Fruit fly (Drosophila melanogaster) whole organism, adult: ENCODE measurements around the gene Spn85F.

Experiments
- CG12768 ChIP-seq: fragments of 200-800 bp; sonication (Bioruptor generic); optimal IDR thresholded peaks from 2 replicates; lab custom pipeline; 2017; ENCODE audit warnings: missing biosample characterization, missing genetic modification characterization, mild to moderate bottlenecking, moderate library complexity, missing genetic modification reagents
- CG14711 ChIP-seq: fragments of 200-800 bp; sonication (Bioruptor generic); optimal IDR thresholded peaks from 2 replicates; lab custom pipeline; 2018; ENCODE audit warnings: missing biosample characterization, mild to moderate bottlenecking, missing genetic modification characterization, moderate library complexity
- CG1620 ChIP-seq: fragments of 200-800 bp; sonication (Bioruptor generic); optimal IDR thresholded peaks from 2 replicates; lab custom pipeline; 2016; ENCODE audit warnings: missing biosample characterization, missing genetic modification characterization
- CG33017 ChIP-seq: fragments of 200-800 bp; sonication (Bioruptor generic); optimal IDR thresholded peaks from 2 replicates; lab custom pipeline; 2018; ENCODE audit warnings: missing biosample characterization, mild to moderate bottlenecking, missing genetic modification characterization, moderate library complexity
- CG5204 ChIP-seq: fragments of 200-800 bp; sonication (Bioruptor generic); optimal IDR thresholded peaks from 2 replicates; lab custom pipeline; 2016; ENCODE audit warnings: missing biosample characterization, missing genetic modification characterization
- CG7045 ChIP-seq: fragments of 200-800 bp; sonication (Bioruptor generic); optimal IDR thresholded peaks from 2 replicates; lab custom pipeline; 2017; ENCODE audit warnings: missing biosample characterization, mild to moderate bottlenecking, missing genetic modification characterization
- CG7101 ChIP-seq: fragments of 200-800 bp; sonication (Bioruptor generic); optimal IDR thresholded peaks from 2 replicates; lab custom pipeline; 2018; ENCODE audit warnings: missing biosample characterization, mild to moderate bottlenecking, missing genetic modification characterization, moderate library complexity
- Clk ChIP-seq: fragments of 200-800 bp; sonication (Bioruptor generic); optimal IDR thresholded peaks from 2 replicates; lab custom pipeline; 2017; ENCODE audit warnings: missing biosample characterization, missing genetic modification characterization
- Crg-1 ChIP-seq: fragments of 200-800 bp; sonication (Bioruptor generic); optimal IDR thresholded peaks from 2 replicates; lab custom pipeline; 2016; ENCODE audit warnings: missing biosample characterization, missing genetic modification characterization
- Hr96 ChIP-seq: fragments of 200-800 bp; sonication (Bioruptor generic); optimal IDR thresholded peaks from 2 replicates; lab custom pipeline; 2016; ENCODE audit warnings: missing biosample characterization, missing genetic modification characterization
- Mnt ChIP-seq: fragments of 200-800 bp; sonication (Bioruptor generic); optimal IDR thresholded peaks from 2 replicates; lab custom pipeline; 2016; ENCODE audit warnings: missing biosample characterization, mild to moderate bottlenecking, missing genetic modification characterization
- bab1 ChIP-seq: fragments of 200-800 bp; sonication (Bioruptor generic); optimal IDR thresholded peaks from 3 replicates; lab custom pipeline; 2019; ENCODE audit warnings: missing biosample characterization, mild to moderate bottlenecking, missing genetic modification characterization, moderate library complexity
- cic ChIP-seq: fragments of 200-800 bp; sonication (Bioruptor generic); optimal IDR thresholded peaks from 2 replicates; lab custom pipeline; 2017; ENCODE audit warnings: missing biosample characterization, mild to moderate bottlenecking, missing genetic modification characterization, moderate library complexity
- cnc ChIP-seq, 2 experiments: fragments of >200 bp; optimal IDR thresholded peaks; 2 replicates each; lab custom pipeline; 2017
- kay ChIP-seq: fragments of 200-800 bp; sonication (Bioruptor generic); peaks from one replicate; lab custom pipeline; 2016; ENCODE audit warnings: missing biosample characterization, missing genetic modification characterization, borderline replicate concordance
- ovo ChIP-seq: fragments of 200-800 bp; sonication (Bioruptor generic); optimal IDR thresholded peaks from 2 replicates; lab custom pipeline; 2016; ENCODE audit warnings: missing biosample characterization, missing genetic modification characterization
- tj ChIP-seq: fragments of 200-800 bp; sonication (Bioruptor generic); optimal IDR thresholded peaks from 3 replicates; lab custom pipeline; 2017; ENCODE audit warnings: missing biosample characterization, mild to moderate bottlenecking, missing genetic modification characterization, moderate library complexity
- toe ChIP-seq: fragments of 200-800 bp; sonication (Bioruptor generic); optimal IDR thresholded peaks from 2 replicates; lab custom pipeline; 2016; ENCODE audit warnings: missing biosample characterization, missing genetic modification characterization

Spn85F gene

DNA sequence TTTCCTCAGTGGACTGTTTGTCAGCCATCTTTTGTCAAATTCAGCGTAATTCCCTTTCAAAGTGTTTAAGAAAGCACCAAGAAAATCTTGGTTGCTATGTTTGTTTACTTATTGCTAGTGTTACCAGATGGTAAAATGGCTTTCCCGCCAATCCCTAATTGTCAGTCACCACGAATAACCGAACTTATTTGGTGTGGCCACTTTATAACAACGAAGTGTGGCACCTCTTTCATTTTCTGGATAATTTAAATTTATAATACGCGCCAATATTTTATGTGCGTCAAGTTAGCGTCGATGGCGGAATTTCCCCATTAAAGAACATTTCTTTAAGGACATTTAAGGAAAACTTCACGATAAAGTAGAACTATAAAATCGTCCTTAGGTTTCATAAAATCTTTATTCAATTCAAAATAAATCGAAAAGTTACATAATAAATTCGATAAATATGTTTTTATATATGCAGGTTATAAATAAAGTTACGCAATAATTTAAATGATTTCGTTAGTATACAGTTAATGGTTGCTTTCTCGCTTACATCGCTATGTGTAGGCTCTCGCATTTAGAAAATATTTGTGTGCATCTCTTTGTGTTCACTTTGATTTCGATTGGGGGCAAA, 4.3 kb downstream of the Spn85F start, which contains the start of gene CG5359:
CG5359 (minus strand) TSS at position 103 of the 616 bp plus-strand sequence.
- TF ChIP-seq bab1 (GFP tag; lab: Kevin White, UChicago), result peak; percentile 66
- TF ChIP-seq Clk (GFP tag; lab: Kevin White, UChicago), result no peak
- TF ChIP-seq CG14711 (tag; lab: Kevin White, UChicago), result no peak
- no peak for TF ChIP-seq kay (GFP tag; lab: Kevin White, UChicago)
- TF ChIP-seq tj (GFP tag; lab: Kevin White, UChicago), result no peak

- no peak for TF ChIP-seq tj (GFP tag; lab: Kevin White, UChicago)
- TF ChIP-seq cic (GFP tag; lab: Kevin White, UChicago), result no peak
- no peak for TF ChIP-seq Mnt (GFP tag; lab: Kevin White, UChicago)
- TF ChIP-seq CG1620, result no peak
- no peak for TF ChIP-seq Hr96 (GFP tag; lab: Kevin White, UChicago)
These were observed 27.2 kb downstream of the Spn85F start for dm6 chr3R:10024032-10024712.

DNA sequence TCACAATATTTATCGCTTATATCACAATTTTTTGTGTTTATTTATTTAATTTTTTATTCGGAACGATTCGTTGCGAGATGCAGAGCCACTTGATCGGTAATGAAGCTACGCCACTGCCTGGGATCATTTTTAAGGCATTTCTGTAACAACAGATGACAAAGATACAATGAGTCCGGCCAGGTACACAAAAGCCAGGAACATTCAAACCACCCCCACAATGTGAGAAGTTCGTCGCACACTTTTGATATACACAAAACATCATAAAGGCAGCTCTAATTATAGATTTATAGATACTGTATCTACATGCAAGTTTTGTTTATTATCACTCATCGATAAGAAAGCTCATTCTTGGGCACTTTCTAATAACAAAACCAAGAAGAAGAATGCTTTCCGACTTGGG, 28.1 kb downstream of the Spn85F start, which contains the start of gene CG31407:
CG31407 (minus strand) TSS at position 101 of the 400 bp plus-strand sequence.
- TF ChIP-seq CG33017, result no peak
- no peak for TF ChIP-seq CG1620
- TF ChIP-seq Clk (GFP tag; lab: Kevin White, UChicago), result no peak
- no peak for TF ChIP-seq cic (GFP tag; lab: Kevin White, UChicago)
- TF ChIP-seq kay (GFP tag; lab: Kevin White, UChicago), result no peak
- TF ChIP-seq cnc (optimal IDR thresholded peaks at IDR 0.05; lab: Kevin White, UChicago), result no peak
- no peak for TF ChIP-seq CG7101 (tag; lab: Kevin White, UChicago)
- no peak for TF ChIP-seq tj (GFP tag; lab: Kevin White, UChicago)
- no peak for TF ChIP-seq CG7045 (GFP tag; lab: Kevin White, UChicago)
- no peak for TF ChIP-seq CG12768 (GFP tag; lab: Kevin White, UChicago)
- TF ChIP-seq CG5204 (GFP tag; lab: Kevin White, UChicago), result no peak

DNA sequence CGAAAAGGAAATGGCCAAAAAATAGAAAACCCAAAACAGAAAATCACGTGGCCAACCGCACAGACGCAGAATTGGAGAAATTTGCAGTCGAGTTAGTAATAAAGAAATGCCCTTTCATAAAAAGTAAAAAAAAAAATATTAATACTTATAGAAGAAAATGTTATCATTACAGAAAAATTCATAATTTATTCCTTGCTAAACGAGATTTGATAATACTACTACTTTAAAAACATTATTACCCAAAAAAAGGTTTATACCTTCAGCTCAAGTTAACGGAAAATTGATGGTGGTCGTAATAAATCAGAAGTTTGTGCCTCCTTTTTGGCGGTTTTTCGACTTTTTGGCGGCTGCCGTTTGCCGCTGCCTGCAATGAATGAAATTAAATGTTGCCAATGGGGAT, 31.4 kb downstream of the Spn85F start:
- TF ChIP-seq CG1620, result no peak

DNA sequence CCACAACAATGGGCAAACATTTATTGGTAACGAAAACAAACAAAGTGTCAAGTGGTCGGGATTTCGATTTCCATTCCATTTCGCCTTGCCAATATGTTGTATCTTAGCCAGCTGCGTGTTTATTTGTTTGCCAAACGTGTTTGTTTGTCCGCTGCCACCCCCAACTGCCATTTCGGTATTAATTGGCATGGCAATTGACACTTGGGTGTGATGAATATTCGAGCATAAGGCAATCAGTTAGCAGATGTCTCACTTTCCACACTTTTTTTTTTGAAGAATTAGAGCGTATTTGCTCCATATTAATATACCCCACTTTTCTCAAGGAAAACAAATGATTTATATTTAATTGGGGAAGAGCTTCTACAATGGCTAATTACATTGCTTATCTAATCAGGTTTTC, 34.5 kb downstream of the Spn85F start:
- TF ChIP-seq kay (GFP tag; lab: Kevin White, UChicago) (peak; percentile 92), toe (no peak)

DNA sequence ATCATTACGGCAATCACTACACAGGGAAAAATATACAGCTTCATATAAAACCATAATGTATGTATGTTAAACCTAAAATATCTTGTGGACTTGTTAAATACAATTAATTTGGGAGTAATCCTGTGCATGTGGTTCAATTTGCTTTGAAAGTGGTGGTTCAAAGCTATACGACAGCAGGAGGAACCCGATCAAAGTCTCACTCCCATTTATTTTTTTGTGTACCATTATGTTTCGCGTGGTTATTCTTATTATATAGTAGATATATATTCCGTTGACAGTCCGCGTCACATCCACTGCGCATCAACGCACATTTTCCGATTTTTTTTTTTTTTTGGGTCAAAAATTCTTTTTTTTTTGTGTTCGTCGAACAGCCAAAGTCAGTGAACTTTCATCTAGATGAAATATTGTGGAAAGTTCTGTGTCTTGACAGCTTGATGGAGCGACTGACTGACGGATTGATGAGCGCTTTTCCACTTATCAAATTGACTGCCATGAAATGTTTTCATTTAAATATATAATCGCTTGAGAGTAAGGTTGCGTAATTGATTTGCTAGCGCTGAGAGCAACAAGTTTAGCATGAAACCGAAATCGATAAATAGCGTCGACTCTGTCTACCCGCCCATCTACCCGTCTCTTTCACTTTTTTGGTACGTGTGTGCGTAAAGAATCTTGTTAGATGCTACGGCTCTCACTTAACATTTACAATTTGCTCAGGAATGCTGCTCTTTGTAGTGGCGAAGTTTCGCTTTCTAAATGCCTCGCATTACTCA, 36.2 kb downstream of the Spn85F start:
- no peak for TF ChIP-seq cic (GFP tag; lab: Kevin White, UChicago)
- TF ChIP-seq CG14711 (tag; lab: Kevin White, UChicago), result no peak
- TF ChIP-seq CG7045 (GFP tag; lab: Kevin White, UChicago), result no peak
- TF ChIP-seq Crg-1 (GFP tag; lab: Kevin White, UChicago), result no peak
- TF ChIP-seq bab1 (GFP tag; lab: Kevin White, UChicago), result no peak
- no peak for TF ChIP-seq CG5204 (GFP tag; lab: Kevin White, UChicago)
- TF ChIP-seq toe, result no peak
- no peak for TF ChIP-seq cnc (optimal IDR thresholded peaks at IDR 0.05; lab: Kevin White, UChicago)

dm6 chr3R:10034995-10035446, 38.1 kb downstream of the Spn85F start:
- TF ChIP-seq Clk (GFP tag; lab: Kevin White, UChicago) (no peak), tj (GFP tag; lab: Kevin White, UChicago) (no peak), CG33017 (no peak), ovo (no peak)

- peak; percentile 54 for TF ChIP-seq Mnt (GFP tag; lab: Kevin White, UChicago)
- peak; percentile 78 for TF ChIP-seq cic (GFP tag; lab: Kevin White, UChicago)
- no peak for TF ChIP-seq CG14711 (tag; lab: Kevin White, UChicago)
- TF ChIP-seq tj (GFP tag; lab: Kevin White, UChicago), result peak; percentile 18
These were observed 38.8 kb downstream of the Spn85F start for dm6 chr3R:10035765-10036164.
